Fruit fly (Drosophila melanogaster): ENCODE data around the gene CG32365.

The CG32365 gene

dm6 chr3L:7867036-7867787 is 1.6 kb upstream of the CG32365 start, which contains the start of gene Pdp1 (continued):
- no peak for TF ChIP-seq en (GFP tag; optimal IDR thresholded peaks at IDR 0.05)
- no peak for TF ChIP-seq Elba2 (GFP tag; optimal IDR thresholded peaks at IDR 0.05)
- TF ChIP-seq Hr39 (optimal IDR thresholded peaks at IDR 0.05): no peak
- no peak for TF ChIP-seq ac (GFP tag; optimal IDR thresholded peaks at IDR 0.05)
- no peak for TF ChIP-seq wor (GFP tag; IDR thresholded peaks at IDR 0.05)
- TF ChIP-seq rib (GFP tag; IDR thresholded peaks at IDR 0.05): no peak
- no peak for TF ChIP-seq CG3407 (GFP tag; optimal IDR thresholded peaks at IDR 0.05)
- peak; percentile 27 for TF ChIP-seq CG13894 (tag; optimal IDR thresholded peaks at IDR 0.05)
- TF ChIP-seq CG14965 (GFP tag; optimal IDR thresholded peaks at IDR 0.05; ENCODE audit: borderline replicate concordance): no peak
- peak; percentile 53 for TF ChIP-seq kah (GFP tag; optimal IDR thresholded peaks at IDR 0.05)
- TF ChIP-seq CG31388 (GFP tag; optimal IDR thresholded peaks at IDR 0.05): no peak
- TF ChIP-seq Myb (GFP tag; optimal IDR thresholded peaks at IDR 0.05): peak; percentile 3
- no peak for TF ChIP-seq CG8281 (tag; optimal IDR thresholded peaks at IDR 0.05)
- no peak for TF ChIP-seq hb (GFP tag; IDR thresholded peaks at IDR 0.05; ENCODE audit: partially characterized antibody)
- TF ChIP-seq mld (GFP tag; IDR thresholded peaks at IDR 0.05; ENCODE audit: partially characterized antibody): 0 out of 3 replicates have a peak, but pooled peaks have one; percentile 28
- peak; percentile 3 for TF ChIP-seq twi (tag; optimal IDR thresholded peaks at IDR 0.05)
- no peak for TF ChIP-seq insv (GFP tag; optimal IDR thresholded peaks at IDR 0.05)
- TF ChIP-seq Sox102F (GFP tag; optimal IDR thresholded peaks at IDR 0.05): no peak
- TF ChIP-seq nerfin-2 (GFP tag; IDR thresholded peaks at IDR 0.05; ENCODE audit: partially characterized antibody): 0 out of 2 replicates have a peak, but pooled peaks have one; percentile 50
- TF ChIP-seq ab (GFP tag; optimal IDR thresholded peaks at IDR 0.05): peak; percentile 27
- peak; percentile 9; the same call in 1 of the 2 replicates for TF ChIP-seq MBD-R2 (GFP tag; IDR thresholded peaks at IDR 0.05)
- TF ChIP-seq p53 (GFP tag; optimal IDR thresholded peaks at IDR 0.05): no peak
- TF ChIP-seq repo (GFP tag; optimal IDR thresholded peaks at IDR 0.05): peak; percentile 4
- no peak; the same call in 1 of the 2 replicates for TF ChIP-seq cas (GFP tag; IDR thresholded peaks at IDR 0.05)
- TF ChIP-seq Sry-δ (GFP tag; optimal IDR thresholded peaks at IDR 0.05): peak; percentile 20
- TF ChIP-seq ham (GFP tag; IDR thresholded peaks at IDR 0.05): no peak
- peak; percentile 39; the same call in 1 of the 3 replicates for TF ChIP-seq CG16813 (GFP tag; IDR thresholded peaks at IDR 0.05; ENCODE audit: partially characterized antibody)
- TF ChIP-seq Eip74EF (GFP tag; optimal IDR thresholded peaks at IDR 0.05): no peak
- peak; percentile 10 for TF ChIP-seq Dp (GFP tag; optimal IDR thresholded peaks at IDR 0.05)
- no peak for TF ChIP-seq ems (GFP tag; optimal IDR thresholded peaks at IDR 0.05)
- TF ChIP-seq sisA (GFP tag; IDR thresholded peaks at IDR 0.05): no peak
- no peak for TF ChIP-seq al (GFP tag; IDR thresholded peaks at IDR 0.05)
- TF ChIP-seq CG12071 (GFP tag; optimal IDR thresholded peaks at IDR 0.05): peak; percentile 54
- TF ChIP-seq CG8765 (GFP tag; IDR thresholded peaks at IDR 0.05): no peak
- no peak; the same call in 1 of the 2 replicates for TF ChIP-seq wdn (GFP tag; IDR thresholded peaks at IDR 0.05)
- no peak for TF ChIP-seq btn (GFP tag; optimal IDR thresholded peaks at IDR 0.05)
- TF ChIP-seq CG10321 (GFP tag; IDR thresholded peaks at IDR 0.05): peak; percentile 94
- peak; percentile 37 for TF ChIP-seq HmgD (GFP tag; optimal IDR thresholded peaks at IDR 0.05)
- no peak for TF ChIP-seq CG31224 (GFP tag; IDR thresholded peaks at IDR 0.05)
- TF ChIP-seq CG10654 (GFP tag; optimal IDR thresholded peaks at IDR 0.05): no peak
- peak; percentile 88 for TF ChIP-seq CG34376 (GFP tag; optimal IDR thresholded peaks at IDR 0.05)
- peak; percentile 35 for TF ChIP-seq dmrt99B (tag; optimal IDR thresholded peaks at IDR 0.05)
- no peak for TF ChIP-seq Abd-B (GFP tag; optimal IDR thresholded peaks at IDR 0.05)
- peak; percentile 85 for TF ChIP-seq Med (GFP tag)
- TF ChIP-seq CG10274 (GFP tag; optimal IDR thresholded peaks at IDR 0.05): no peak
- TF ChIP-seq prd (optimal IDR thresholded peaks at IDR 0.05): no peak
- TF ChIP-seq prd (GFP tag; IDR thresholded peaks at IDR 0.05): 0 out of 3 replicates have a peak, but pooled peaks have one; percentile 17
- TF ChIP-seq ken (GFP tag; IDR thresholded peaks at IDR 0.05): no peak
- TF ChIP-seq Dek (tag; optimal IDR thresholded peaks at IDR 0.05): peak; percentile 23
- TF ChIP-seq pzg (GFP tag; optimal IDR thresholded peaks at IDR 0.05): no peak

All from whole organism, embryonic.